Worm (Caenorhabditis elegans) whole organism, early embryonic: Measurements from ENCODE around the gene ins-22.

ENCODE experiments used
- ama-1 ChIP-seq: fragments of 150-350 bp; optimal IDR thresholded peaks from 2 replicates; lab custom pipeline; 2014
- sea-1 ChIP-seq: fragments of 200-800 bp; sonication (Bioruptor generic); conservative IDR thresholded peaks from 2 replicates; pipeline ENCODE4 v1.3.6; 2022; ENCODE audit warnings: missing genetic modification characterization, missing compliant biosample characterization

DNA sequence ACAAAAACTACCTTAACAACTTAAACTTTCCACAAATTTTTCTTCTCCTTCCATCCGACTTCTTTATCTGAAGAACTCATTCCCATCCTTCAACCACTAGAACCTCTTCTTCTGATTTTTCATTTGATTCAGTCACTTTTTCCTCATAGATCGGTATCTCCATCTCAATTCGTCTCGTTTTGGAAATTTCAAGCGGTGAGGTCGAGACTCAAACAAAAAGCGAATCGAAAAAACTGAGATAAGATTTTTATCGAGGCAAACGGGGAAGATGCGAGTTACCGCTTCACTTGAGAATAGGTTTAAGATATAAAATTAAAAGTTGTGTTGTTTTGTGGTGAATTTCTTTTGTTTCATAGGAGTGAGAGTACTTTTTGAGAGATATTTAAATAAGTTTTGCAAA lies 34.8 kb upstream of the ins-22 start:
- TF ChIP-seq sea-1 (no peak), ama-1 (lab: Kevin White, UChicago) (no peak)
